Fruit fly (Drosophila melanogaster): ENCODE results near the gene Btnd.

Gene Btnd

DNA sequence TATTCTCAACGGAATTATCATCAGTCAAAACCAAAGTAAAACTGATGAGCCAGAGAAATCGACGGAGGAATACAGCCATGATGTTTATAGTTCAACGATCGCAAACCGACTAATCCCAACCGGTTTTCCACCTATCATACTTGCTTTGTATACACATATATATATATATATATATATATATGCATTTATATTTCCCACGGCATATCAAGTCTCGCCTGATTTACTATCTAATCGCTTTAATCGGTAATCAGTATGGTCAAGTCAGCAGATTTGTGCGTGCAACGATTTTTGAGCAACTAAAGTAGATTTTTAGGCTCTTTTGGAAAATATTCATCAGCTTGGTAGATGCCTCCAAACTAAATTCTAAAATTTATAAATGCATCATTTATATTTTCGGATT is 22.8 kb downstream of the Btnd start, which contains the start of gene CG32750:
CG32750 (minus strand) TSS at position 101 of the 400 bp plus-strand sequence.
- TF ChIP-seq D1 (tag; optimal IDR thresholded peaks at IDR 0.05), result no peak
- TF ChIP-seq CG4496 (GFP tag; IDR thresholded peaks at IDR 0.05), result no peak
- no peak for TF ChIP-seq CG15710 (tag; optimal IDR thresholded peaks at IDR 0.05)
- TF ChIP-seq CG14655 (GFP tag; optimal IDR thresholded peaks at IDR 0.05), result no peak
- TF ChIP-seq Pif1A (GFP tag; optimal IDR thresholded peaks at IDR 0.05), result no peak
- TF ChIP-seq CG9948 (tag; optimal IDR thresholded peaks at IDR 0.05), result no peak
- TF ChIP-seq CG17806 (tag; optimal IDR thresholded peaks at IDR 0.05), result no peak
- TF ChIP-seq rn (GFP tag; IDR thresholded peaks at IDR 0.05), result no peak
- TF ChIP-seq CG34367 (tag; optimal IDR thresholded peaks at IDR 0.05), result no peak
- TF ChIP-seq Ets98B (GFP tag; IDR thresholded peaks at IDR 0.05), result no peak
- TF ChIP-seq CG10348 (GFP tag; IDR thresholded peaks at IDR 0.05), result no peak
- TF ChIP-seq EcR (GFP tag; optimal IDR thresholded peaks at IDR 0.05), result no peak
- TF ChIP-seq CG13204 (GFP tag; optimal IDR thresholded peaks at IDR 0.05), result no peak
- TF ChIP-seq Snoo (tag; optimal IDR thresholded peaks at IDR 0.05), result no peak
- no peak for TF ChIP-seq CG12605 (GFP tag; IDR thresholded peaks at IDR 0.05)
- TF ChIP-seq gl (tag; optimal IDR thresholded peaks at IDR 0.05), result no peak

DNA sequence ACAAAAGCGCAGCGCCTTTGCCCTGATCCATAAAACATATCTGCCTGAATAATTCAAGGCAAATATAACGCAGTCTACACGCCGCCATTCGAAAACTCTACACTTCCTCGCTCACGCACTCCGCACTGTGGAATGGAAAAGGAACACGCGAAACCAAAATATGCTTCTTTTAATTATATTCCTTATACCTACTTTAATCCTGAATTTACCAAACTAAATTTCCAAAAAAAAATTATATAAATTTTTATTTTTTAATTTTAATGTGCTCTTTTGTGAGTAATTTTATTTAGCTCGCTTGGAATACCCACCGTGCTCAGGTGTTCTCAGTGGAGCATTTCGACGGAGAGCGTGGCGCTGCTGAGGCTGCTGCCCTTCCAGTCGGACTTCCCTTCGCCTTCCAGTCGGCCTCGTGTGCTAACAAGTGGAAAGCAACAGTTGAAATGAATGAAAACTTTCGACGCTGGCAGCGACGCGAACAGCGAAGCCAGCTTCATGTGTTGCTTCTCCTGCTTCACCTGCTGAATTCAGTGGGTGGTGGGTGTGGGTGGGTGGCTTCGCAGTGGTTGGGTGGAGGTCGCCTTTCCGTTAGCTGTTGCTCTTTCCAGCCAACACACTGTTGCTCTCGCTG is 25.8 kb downstream of the Btnd start:
- peak; percentile 58 for TF ChIP-seq CG12605 (GFP tag; IDR thresholded peaks at IDR 0.05)
- TF ChIP-seq CG34367 (tag; optimal IDR thresholded peaks at IDR 0.05), result peak; percentile 46
- peak; percentile 85 for TF ChIP-seq Ets98B (GFP tag; IDR thresholded peaks at IDR 0.05)
- TF ChIP-seq CG8301 (tag; optimal IDR thresholded peaks at IDR 0.05), result peak; percentile 60
- peak; percentile 66 for TF ChIP-seq CG17806 (tag; optimal IDR thresholded peaks at IDR 0.05)
- TF ChIP-seq CG14655 (GFP tag; optimal IDR thresholded peaks at IDR 0.05), result peak; percentile 74
- TF ChIP-seq fd96Ca (GFP tag; IDR thresholded peaks at IDR 0.05), result peak; percentile 84
- peak; percentile 63 for TF ChIP-seq CG10348 (GFP tag; IDR thresholded peaks at IDR 0.05)
- TF ChIP-seq Pif1B (GFP tag; optimal IDR thresholded peaks at IDR 0.05), result peak; percentile 61
- TF ChIP-seq Pif1A (GFP tag; optimal IDR thresholded peaks at IDR 0.05), result peak; percentile 71
- no peak for TF ChIP-seq Snoo (tag; optimal IDR thresholded peaks at IDR 0.05)
- no peak for TF ChIP-seq EcR (GFP tag; optimal IDR thresholded peaks at IDR 0.05)
- TF ChIP-seq gl (tag; optimal IDR thresholded peaks at IDR 0.05), result peak; percentile 11
- TF ChIP-seq CG13204 (GFP tag; optimal IDR thresholded peaks at IDR 0.05), result no peak
- TF ChIP-seq D1 (tag; optimal IDR thresholded peaks at IDR 0.05), result peak; percentile 22
- TF ChIP-seq CG8159 (tag; optimal IDR thresholded peaks at IDR 0.05), result peak; percentile 75
- peak; percentile 72 for TF ChIP-seq CG9948 (tag; optimal IDR thresholded peaks at IDR 0.05)
- peak; percentile 91 for TF ChIP-seq CG4496 (GFP tag; IDR thresholded peaks at IDR 0.05)
- TF ChIP-seq rn (GFP tag; IDR thresholded peaks at IDR 0.05), result peak; percentile 69
- TF ChIP-seq CG32121 (GFP tag; IDR thresholded peaks at IDR 0.05), result peak; percentile 71
- peak; percentile 76 for TF ChIP-seq CG15710 (tag; optimal IDR thresholded peaks at IDR 0.05)

DNA sequence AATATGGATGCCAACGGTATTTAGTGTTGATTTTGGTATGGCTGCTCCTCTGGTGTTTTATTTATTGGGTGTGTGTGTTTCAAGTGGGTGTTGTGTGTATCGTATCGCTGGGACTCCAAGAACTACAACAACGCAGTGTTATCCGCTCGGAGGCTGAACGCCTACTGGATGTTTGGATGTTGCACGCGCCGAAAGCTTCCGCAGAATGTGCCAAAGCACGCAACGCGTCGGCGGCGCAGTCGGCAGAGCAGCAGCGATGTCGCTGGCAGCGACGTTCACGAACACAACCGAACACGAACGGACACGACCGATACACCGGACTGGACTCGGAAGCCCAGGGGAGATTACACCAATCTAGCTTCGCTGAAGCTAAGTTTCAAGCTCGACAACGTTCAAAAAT is 26.8 kb downstream of the Btnd start, which contains the start of gene Ca-alpha1T:
Ca-alpha1T (minus strand) TSS at position 152 of the 400 bp plus-strand sequence.
- TF ChIP-seq CG34367 (tag; optimal IDR thresholded peaks at IDR 0.05), result no peak
- no peak for TF ChIP-seq D1 (tag; optimal IDR thresholded peaks at IDR 0.05)
- TF ChIP-seq Snoo (tag; optimal IDR thresholded peaks at IDR 0.05), result no peak
- no peak for TF ChIP-seq EcR (GFP tag; optimal IDR thresholded peaks at IDR 0.05)
- no peak for TF ChIP-seq CG8301 (tag; optimal IDR thresholded peaks at IDR 0.05)
- TF ChIP-seq CG8159 (tag; optimal IDR thresholded peaks at IDR 0.05), result no peak
- TF ChIP-seq CG10348 (GFP tag; IDR thresholded peaks at IDR 0.05), result no peak
- no peak for TF ChIP-seq Pif1B (GFP tag; optimal IDR thresholded peaks at IDR 0.05)
- no peak for TF ChIP-seq CG9948 (tag; optimal IDR thresholded peaks at IDR 0.05)
- TF ChIP-seq Pif1A (GFP tag; optimal IDR thresholded peaks at IDR 0.05), result no peak
- TF ChIP-seq CG14655 (GFP tag; optimal IDR thresholded peaks at IDR 0.05), result no peak
- TF ChIP-seq CG4496 (GFP tag; IDR thresholded peaks at IDR 0.05), result no peak
- no peak for TF ChIP-seq CG32121 (GFP tag; IDR thresholded peaks at IDR 0.05)
- no peak for TF ChIP-seq CG13204 (GFP tag; optimal IDR thresholded peaks at IDR 0.05)
- no peak for TF ChIP-seq Ets98B (GFP tag; IDR thresholded peaks at IDR 0.05)
- TF ChIP-seq rn (GFP tag; IDR thresholded peaks at IDR 0.05), result no peak
- TF ChIP-seq gl (tag; optimal IDR thresholded peaks at IDR 0.05), result no peak
- no peak for TF ChIP-seq CG15710 (tag; optimal IDR thresholded peaks at IDR 0.05)
- no peak for TF ChIP-seq CG17806 (tag; optimal IDR thresholded peaks at IDR 0.05)
- no peak for TF ChIP-seq CG12605 (GFP tag; IDR thresholded peaks at IDR 0.05)

DNA sequence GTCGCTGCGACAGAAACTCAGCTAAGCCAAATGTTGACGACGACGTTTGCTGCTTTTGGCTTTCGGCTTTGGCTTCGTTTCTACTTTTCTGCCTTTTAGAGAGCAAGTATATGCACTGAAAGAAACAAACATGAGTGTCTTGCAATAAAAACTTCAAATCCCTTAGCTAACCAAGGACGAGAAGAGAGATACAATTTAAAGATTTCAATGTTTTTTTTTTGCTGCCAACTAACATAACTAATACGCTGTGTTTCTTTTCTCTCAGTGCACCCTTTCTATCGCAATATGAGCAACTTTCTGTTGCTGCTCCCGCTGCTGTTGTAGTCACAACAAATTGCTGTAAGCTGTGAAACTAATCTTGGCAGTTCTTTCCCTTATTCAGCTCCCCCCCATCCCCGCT is 39.7 kb downstream of the Btnd start:
- TF ChIP-seq D1 (tag; optimal IDR thresholded peaks at IDR 0.05) (no peak), CG8301 (tag; optimal IDR thresholded peaks at IDR 0.05) (peak; percentile 31), Pif1B (GFP tag; optimal IDR thresholded peaks at IDR 0.05) (no peak), EcR (GFP tag; optimal IDR thresholded peaks at IDR 0.05) (no peak), CG12605 (GFP tag; IDR thresholded peaks at IDR 0.05) (no peak), gl (tag; optimal IDR thresholded peaks at IDR 0.05) (no peak), CG14655 (GFP tag; optimal IDR thresholded peaks at IDR 0.05) (peak; percentile 24), CG17806 (tag; optimal IDR thresholded peaks at IDR 0.05) (no peak), CG32121 (GFP tag; IDR thresholded peaks at IDR 0.05) (no peak), CG10348 (GFP tag; IDR thresholded peaks at IDR 0.05) (no peak), CG13204 (GFP tag; optimal IDR thresholded peaks at IDR 0.05) (no peak), Pif1A (GFP tag; optimal IDR thresholded peaks at IDR 0.05) (no peak), CG9948 (tag; optimal IDR thresholded peaks at IDR 0.05) (no peak), CG8159 (tag; optimal IDR thresholded peaks at IDR 0.05) (no peak), CG34367 (tag; optimal IDR thresholded peaks at IDR 0.05) (no peak), fd96Ca (GFP tag; IDR thresholded peaks at IDR 0.05) (peak; percentile 32; the same call in 1 of the 3 replicates), rn (GFP tag; IDR thresholded peaks at IDR 0.05) (no peak), Snoo (tag; optimal IDR thresholded peaks at IDR 0.05) (no peak), CG4496 (GFP tag; IDR thresholded peaks at IDR 0.05) (peak; percentile 51; the same call in 1 of the 3 replicates), CG15710 (tag; optimal IDR thresholded peaks at IDR 0.05) (peak; percentile 12), Ets98B (GFP tag; IDR thresholded peaks at IDR 0.05) (peak; percentile 48)

All from whole organism, pupa.